Fruit fly (Drosophila melanogaster): ENCODE results near the gene CG7272.

The CG7272 gene

DNA sequence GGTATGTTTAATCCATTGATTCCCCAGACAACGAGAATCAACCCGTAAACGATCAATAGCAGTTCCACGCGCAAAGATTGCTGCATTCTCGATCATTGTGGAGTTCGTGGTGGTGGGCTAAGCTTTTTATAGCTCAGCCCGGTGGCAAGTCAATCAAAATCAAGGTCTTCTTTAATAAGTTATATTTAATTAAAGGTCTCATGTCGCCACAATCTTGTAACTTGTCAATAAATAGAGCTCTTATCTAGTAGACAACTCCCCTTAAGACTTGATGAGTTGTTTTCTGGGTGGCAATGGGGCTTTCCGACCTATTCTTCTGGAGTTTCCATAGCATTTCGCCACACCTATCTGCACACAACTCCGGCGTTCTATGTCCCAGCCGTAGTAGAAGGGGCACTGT lies 27.4 kb downstream of the CG7272 start, which contains the start of gene CG42728:
CG42728 (minus strand) TSS at position 101 of the 400 bp plus-strand sequence.
- no peak for TF ChIP-seq usp (GFP tag; optimal IDR thresholded peaks at IDR 0.05)
- no peak for TF ChIP-seq EcR (GFP tag; optimal IDR thresholded peaks at IDR 0.05)
- no peak for TF ChIP-seq psq (optimal IDR thresholded peaks at IDR 0.05)
- no peak for TF ChIP-seq CG8478 (optimal IDR thresholded peaks at IDR 0.05)
- TF ChIP-seq Dll (optimal IDR thresholded peaks at IDR 0.05): no peak
- TF ChIP-seq pan (optimal IDR thresholded peaks at IDR 0.05): no peak

DNA sequence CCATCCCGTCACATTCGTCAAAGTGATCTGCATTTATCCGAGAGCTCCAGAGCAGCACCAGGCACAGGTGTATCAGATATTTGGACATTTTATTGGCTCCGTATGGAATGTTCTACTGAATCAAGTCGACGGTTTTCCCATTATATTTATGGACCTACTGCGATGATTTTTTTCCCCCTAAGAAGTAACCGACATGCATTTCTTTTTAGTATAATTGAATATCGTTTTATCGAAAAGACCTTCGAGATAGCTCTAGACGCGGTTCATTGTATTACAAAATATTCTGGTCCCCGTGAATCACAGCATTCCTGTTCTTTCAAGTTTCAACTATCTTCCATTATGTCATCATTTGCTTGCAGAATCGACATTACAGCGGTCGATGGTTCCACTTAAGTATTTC lies 28.4 kb downstream of the CG7272 start, which contains the start of gene obst-H:
obst-H (minus strand) TSS at position 101 of the 400 bp plus-strand sequence.
- TF ChIP-seq CG8478 (optimal IDR thresholded peaks at IDR 0.05) (no peak), psq (optimal IDR thresholded peaks at IDR 0.05) (no peak), usp (GFP tag; optimal IDR thresholded peaks at IDR 0.05) (no peak), pan (optimal IDR thresholded peaks at IDR 0.05) (no peak), EcR (GFP tag; optimal IDR thresholded peaks at IDR 0.05) (no peak), Dll (optimal IDR thresholded peaks at IDR 0.05) (no peak)

DNA sequence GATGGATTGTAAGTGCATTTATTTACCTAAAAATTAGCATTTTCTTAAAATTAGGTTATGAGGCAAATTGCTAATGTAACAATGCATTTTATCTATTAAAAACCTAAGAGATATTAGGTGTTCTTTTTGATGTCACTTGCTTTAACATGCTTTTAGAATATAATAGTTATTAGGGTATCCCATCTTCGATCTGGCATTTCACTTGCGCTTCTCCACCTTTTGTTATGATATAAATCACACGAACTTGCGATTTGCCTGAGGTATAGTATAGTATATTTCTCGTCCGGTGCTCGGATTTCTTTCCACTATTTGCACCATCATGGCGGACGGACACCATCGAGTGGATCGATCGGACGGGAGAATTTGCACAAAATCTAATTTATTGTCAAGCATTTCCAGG lies 29.3 kb downstream of the CG7272 start:
- TF ChIP-seq usp (GFP tag; optimal IDR thresholded peaks at IDR 0.05): no peak

DNA sequence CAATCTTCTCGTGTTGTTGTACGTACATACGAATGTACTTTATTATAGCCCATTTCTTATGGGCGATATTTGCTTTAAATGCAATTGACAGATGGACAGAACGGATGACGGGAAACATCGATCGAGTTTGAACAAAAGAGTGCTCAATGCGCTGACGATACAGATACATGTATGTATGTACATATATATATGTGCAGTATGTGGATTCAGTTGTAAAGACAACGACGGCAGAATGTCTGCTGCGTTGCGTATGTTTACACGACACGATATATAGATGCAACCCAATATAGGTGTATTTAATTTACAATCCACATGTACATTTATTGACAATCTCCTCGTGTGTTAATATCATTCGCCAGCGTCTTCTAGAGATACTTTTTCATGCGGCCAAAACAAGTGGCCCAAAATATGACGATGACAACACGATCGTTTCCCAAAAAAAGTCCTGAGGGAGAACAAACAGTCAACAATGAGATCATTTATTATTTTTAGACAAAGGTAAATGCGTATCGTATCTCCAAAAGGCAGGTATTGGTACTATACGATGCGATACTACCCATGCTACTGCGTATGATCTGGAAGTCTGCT lies 30.0 kb downstream of the CG7272 start:
- TF ChIP-seq Dll (optimal IDR thresholded peaks at IDR 0.05) (no peak), usp (GFP tag; optimal IDR thresholded peaks at IDR 0.05) (no peak), EcR (GFP tag; optimal IDR thresholded peaks at IDR 0.05) (no peak)

DNA sequence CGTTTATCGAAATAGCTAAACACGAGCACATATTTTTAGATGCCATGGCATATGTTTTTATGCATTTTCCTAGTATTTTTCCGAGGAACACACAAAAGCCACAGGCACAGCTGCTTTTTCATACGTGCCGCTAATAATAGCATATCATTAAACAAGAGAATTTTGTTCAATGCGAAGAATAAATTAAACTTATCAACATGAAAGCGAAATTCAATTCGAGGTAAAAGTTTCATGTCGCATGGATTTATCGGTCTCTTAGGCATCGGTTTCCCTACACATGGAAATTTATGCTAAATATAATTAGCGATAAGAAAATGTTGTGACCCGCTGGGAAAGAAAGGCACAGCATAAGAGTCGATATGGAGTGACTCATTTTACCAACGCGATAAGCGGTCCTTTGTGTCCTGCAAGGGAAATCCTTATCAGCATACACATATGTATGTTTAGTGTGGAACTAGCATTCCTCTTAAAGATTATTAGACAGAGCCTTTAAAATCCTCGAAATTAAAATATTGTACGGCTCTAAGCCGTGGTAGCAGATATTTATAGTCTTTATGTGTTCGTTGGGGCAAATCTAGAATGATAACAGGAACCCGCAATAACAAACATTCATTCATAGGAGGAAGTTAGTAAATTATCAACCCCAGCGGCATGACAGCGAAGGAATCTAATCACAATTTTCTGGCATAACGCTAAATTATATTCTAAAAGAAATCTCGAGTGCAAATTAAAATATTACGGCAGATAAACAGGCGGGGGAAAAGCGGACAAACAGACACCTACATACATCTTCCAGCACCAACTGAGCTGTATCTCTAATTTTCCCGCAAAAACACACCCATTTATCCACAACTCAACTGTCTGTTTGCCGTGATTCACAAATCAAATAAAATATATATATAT lies 30.9 kb downstream of the CG7272 start, which contains the start of gene CG43248:
CG43248 (minus strand) TSS at position 51 of the 903 bp plus-strand sequence.
- TF ChIP-seq EcR (GFP tag; optimal IDR thresholded peaks at IDR 0.05): no peak
- no peak for TF ChIP-seq CG8478 (optimal IDR thresholded peaks at IDR 0.05)
- no peak for TF ChIP-seq pan (optimal IDR thresholded peaks at IDR 0.05)
- TF ChIP-seq Dll (optimal IDR thresholded peaks at IDR 0.05): no peak
- no peak for TF ChIP-seq psq (optimal IDR thresholded peaks at IDR 0.05)
- no peak for TF ChIP-seq usp (GFP tag; optimal IDR thresholded peaks at IDR 0.05)

DNA sequence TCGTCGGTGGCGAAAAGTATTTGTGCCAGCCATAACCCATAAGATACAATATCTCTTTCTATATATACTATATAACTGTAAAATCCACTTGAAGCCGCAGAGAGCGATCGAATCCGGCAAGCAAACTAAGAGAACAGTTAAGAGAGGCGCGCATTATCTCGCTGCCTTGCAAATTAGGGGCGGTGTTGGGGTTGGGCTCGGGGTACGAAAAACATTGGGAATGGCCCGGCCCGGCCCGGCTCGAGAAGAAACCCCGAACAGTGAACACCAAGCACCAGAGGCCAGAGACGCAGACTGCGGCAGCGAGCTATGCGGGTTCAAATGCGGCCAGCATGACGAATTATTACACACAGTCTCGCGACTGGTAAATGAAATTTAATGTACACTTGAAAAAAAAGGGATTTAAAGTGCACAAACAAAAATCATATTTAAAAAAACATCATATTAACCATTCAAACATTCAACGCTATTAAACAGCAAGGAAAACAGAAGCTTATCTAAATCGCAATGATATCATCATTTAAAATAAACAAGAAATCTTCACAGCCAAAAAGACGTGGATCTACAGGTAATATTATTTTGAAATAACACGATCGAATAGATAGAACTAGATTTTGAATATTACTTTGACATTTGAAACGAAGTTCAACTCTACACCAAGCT lies 31.8 kb downstream of the CG7272 start:
- peak in 1 of 2 experiments; percentile 39 for TF ChIP-seq EcR (GFP tag; optimal IDR thresholded peaks at IDR 0.05)
- TF ChIP-seq psq (optimal IDR thresholded peaks at IDR 0.05): no peak

DNA sequence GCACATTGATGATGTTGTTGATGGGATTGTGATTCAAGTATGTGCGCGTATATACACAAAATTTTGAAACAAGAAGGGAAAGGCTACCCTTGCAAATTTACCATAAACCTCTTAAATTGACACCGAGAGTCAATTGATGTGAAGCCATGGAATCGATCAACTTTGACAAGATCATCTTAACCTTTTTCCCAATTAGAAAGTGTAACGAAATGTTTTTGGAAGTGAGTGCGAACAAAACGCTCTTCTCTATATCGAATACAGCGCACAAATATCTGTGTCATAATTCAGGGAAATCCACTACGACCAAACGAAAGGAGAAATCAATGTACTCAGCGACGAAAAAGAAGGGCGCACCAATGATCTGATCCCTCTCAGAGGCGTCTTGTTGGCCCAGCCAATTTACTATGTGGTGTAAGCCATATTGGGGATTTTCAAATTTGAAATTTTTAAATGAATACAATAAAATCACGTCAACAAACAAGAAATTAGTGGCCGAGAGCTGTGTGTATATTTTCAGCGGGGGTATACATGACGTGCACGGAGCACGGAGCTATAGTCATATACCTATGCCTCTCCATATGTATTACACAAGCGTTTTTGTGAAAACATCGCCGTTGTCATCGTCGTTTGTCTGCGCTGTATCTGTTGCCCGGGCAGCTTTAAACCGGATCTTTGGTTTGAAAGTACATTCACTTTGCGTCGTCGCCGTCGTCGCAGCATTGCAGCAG lies 32.8 kb downstream of the CG7272 start:
- TF ChIP-seq usp (GFP tag; optimal IDR thresholded peaks at IDR 0.05) (no peak), Dll (optimal IDR thresholded peaks at IDR 0.05) (no peak), psq (optimal IDR thresholded peaks at IDR 0.05) (no peak), pan (optimal IDR thresholded peaks at IDR 0.05) (no peak), CG8478 (optimal IDR thresholded peaks at IDR 0.05) (no peak), EcR (GFP tag; optimal IDR thresholded peaks at IDR 0.05) (no peak)

DNA sequence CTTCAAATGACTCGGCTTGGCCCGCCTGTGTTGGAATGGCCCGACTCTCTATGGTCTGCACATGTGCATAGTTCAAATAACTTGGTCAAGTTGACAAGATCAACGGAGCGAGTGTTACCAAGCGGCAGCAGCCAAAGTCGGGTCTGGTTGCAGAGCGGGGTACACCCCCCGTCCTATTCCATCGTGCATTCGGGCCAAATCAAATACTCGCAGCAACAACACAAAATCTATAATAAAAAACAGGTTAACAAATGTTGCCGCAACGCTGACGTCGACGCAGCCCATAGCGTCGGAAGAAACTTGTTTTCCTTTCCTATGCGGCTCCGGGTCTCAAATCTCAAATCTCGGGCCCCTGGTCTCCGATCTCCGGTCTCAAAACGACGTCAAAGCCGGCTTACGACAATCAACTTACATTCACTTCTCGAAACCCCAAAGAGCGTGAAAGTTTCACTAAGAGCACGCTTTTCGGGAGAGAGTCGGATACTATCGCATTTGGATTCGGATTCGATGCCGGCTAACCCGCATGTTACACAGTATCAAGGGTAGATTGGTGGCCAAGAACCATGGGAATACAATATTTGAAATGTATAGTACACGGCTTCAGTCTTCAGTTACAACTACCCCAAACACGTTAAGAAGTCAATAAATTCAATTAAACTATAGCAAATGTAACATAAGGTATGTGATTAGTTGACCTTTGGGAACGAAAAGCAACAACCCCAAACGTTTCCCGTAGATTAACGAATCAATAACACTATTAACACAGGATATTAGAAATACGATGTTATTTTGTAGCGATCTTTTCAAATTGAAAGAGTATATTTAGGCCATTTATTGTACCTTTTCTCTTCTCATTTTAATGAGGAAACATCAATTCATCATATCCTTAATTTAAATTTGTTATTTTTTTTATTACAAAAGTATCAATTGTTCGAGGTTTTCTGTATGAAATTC lies 33.8 kb downstream of the CG7272 start:
- TF ChIP-seq pan (optimal IDR thresholded peaks at IDR 0.05): peak; percentile 98
- TF ChIP-seq CG8478 (optimal IDR thresholded peaks at IDR 0.05): no peak
- peak in 1 of 2 experiments; percentile 12 for TF ChIP-seq EcR (GFP tag; optimal IDR thresholded peaks at IDR 0.05)

DNA sequence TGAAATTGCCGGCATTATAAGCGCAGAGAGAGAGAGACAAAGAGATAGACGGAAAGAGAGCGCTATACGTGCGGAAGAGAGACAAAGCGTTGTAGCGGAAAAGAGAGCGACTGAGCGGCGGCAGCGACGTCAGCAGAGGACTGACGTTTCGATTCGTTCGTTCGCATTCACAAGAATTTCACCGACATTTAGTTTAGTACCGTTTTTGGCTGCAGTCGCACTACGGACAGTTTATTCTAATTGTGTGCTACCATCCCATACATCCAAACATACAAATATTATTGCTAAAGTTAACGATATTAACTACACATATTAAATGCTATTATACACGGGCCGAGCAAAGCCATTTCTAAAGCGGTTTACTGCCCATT lies 34.5 kb downstream of the CG7272 start, which contains the start of gene CrebA:
CrebA (plus strand) TSS at position 168 of the 371 bp plus-strand sequence.
- TF ChIP-seq usp (GFP tag; optimal IDR thresholded peaks at IDR 0.05) (no peak), Dll (optimal IDR thresholded peaks at IDR 0.05) (no peak), EcR (GFP tag; optimal IDR thresholded peaks at IDR 0.05) (no peak), pan (optimal IDR thresholded peaks at IDR 0.05) (no peak), psq (optimal IDR thresholded peaks at IDR 0.05) (no peak), CG8478 (optimal IDR thresholded peaks at IDR 0.05) (no peak)

DNA sequence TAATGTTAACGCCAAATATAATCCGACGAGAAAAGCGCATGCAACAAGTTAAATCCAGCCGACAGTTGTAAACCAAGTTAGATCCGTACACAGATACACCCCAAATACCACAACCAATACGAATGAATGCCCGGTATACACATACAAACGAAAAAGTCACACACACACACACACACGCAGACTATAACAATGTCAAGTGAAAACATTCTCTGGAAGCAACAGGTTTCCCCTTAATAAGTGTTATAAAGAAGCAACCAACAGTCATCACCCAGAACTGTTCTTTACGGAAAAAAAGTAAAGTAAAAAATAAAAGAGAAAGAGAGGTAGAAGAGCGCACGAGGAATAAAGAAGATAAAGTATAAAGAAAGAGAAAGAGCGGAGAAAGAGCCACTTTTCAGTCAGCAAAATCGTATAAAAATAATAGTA lies 35.1 kb downstream of the CG7272 start:
- TF ChIP-seq usp (GFP tag; optimal IDR thresholded peaks at IDR 0.05): no peak
- no peak for TF ChIP-seq pan (optimal IDR thresholded peaks at IDR 0.05)
- no peak for TF ChIP-seq psq (optimal IDR thresholded peaks at IDR 0.05)
- TF ChIP-seq CG8478 (optimal IDR thresholded peaks at IDR 0.05): no peak
- TF ChIP-seq Dll (optimal IDR thresholded peaks at IDR 0.05): no peak
- TF ChIP-seq EcR (GFP tag; optimal IDR thresholded peaks at IDR 0.05): no peak

DNA sequence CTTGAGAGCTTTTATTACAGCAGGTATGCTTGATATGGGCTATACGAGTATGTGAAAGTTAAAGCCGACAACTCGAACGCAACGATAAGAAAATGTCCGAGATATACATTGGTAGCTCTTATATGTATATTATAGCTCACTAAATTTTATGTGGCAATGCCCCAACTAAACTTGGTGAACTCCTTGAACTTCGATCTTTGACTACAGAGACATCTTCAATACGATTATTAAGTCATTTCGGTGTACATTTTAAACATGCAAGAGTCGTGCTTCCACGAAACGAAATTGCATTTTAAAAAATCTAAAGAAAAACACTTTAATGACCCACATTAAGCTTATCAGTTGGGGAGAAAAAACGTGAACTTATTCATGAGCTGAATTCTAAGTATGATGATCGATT lies 35.8 kb downstream of the CG7272 start:
- TF ChIP-seq usp (GFP tag; optimal IDR thresholded peaks at IDR 0.05): no peak
- peak; percentile 1 for TF ChIP-seq pan (optimal IDR thresholded peaks at IDR 0.05)

All from whole organism.